Fruit fly (Drosophila melanogaster) whole organism, embryonic: ENCODE results near the gene CG32712.

Source experiments
- Atf-2 ChIP-seq: fragments of 200-800 bp; sonication (Bioruptor generic); optimal IDR thresholded peaks from 2 replicates; lab custom pipeline; 2016; ENCODE audit warnings: missing biosample characterization, missing genetic modification characterization
- Atf6 ChIP-seq: fragments of 200-800 bp; sonication (Bioruptor generic); IDR thresholded peaks from 2 replicates; pipeline ENCODE4 v1.3.6; 2022; ENCODE audit warnings: missing biosample characterization, missing genetic modification characterization
- BEAF-32 ChIP-seq: fragments of 200-800 bp; sonication (Bioruptor generic); optimal IDR thresholded peaks from 3 replicates; lab custom pipeline; 2017; ENCODE audit warnings: missing biosample characterization, missing genetic modification characterization, mild to moderate bottlenecking, moderate library complexity, missing genetic modification reagents
- Bgb ChIP-seq: fragments of 200-800 bp; sonication (Bioruptor generic); IDR thresholded peaks from 2 replicates; pipeline ENCODE4 v1.3.6; 2022; ENCODE audit warnings: missing biosample characterization, missing genetic modification characterization; ENCODE audit not compliant: partially characterized antibody
- CG10267 ChIP-seq: fragments of 200-800 bp; sonication (Bioruptor generic); optimal IDR thresholded peaks from 2 replicates; lab custom pipeline; 2018; ENCODE audit warnings: missing biosample characterization, mild to moderate bottlenecking, missing genetic modification characterization, moderate library complexity
- CG10565 ChIP-seq: fragments of 200-800 bp; sonication (Bioruptor generic); optimal IDR thresholded peaks from 3 replicates; lab custom pipeline; 2016; ENCODE audit warnings: missing biosample characterization, mild to moderate bottlenecking, missing genetic modification characterization
- CG11695 ChIP-seq: fragments of 200-800 bp; sonication (Bioruptor generic); IDR thresholded peaks from 3 replicates; pipeline ENCODE4 v1.3.6; 2022; ENCODE audit warnings: missing biosample characterization, missing genetic modification characterization
- CG12219 ChIP-seq: fragments of 200-800 bp; sonication (Bioruptor generic); optimal IDR thresholded peaks from 3 replicates; lab custom pipeline; 2018; ENCODE audit warnings: missing biosample characterization, mild to moderate bottlenecking, missing genetic modification characterization
- CG13287 ChIP-seq: fragments of 200-800 bp; sonication (Bioruptor generic); IDR thresholded peaks from 2 replicates; pipeline ENCODE4 v1.3.6; 2022; ENCODE audit warnings: missing biosample characterization, missing genetic modification characterization; ENCODE audit not compliant: partially characterized antibody
- CG13894 ChIP-seq: fragments of 200-800 bp; sonication (Bioruptor generic); optimal IDR thresholded peaks from 3 replicates; lab custom pipeline; 2018; ENCODE audit warnings: missing biosample characterization, mild to moderate bottlenecking, missing genetic modification characterization, moderate library complexity
- CG2116 ChIP-seq: fragments of 200-800 bp; sonication (Bioruptor generic); optimal IDR thresholded peaks from 3 replicates; lab custom pipeline; 2018; ENCODE audit warnings: missing biosample characterization, mild to moderate bottlenecking, missing genetic modification characterization
- CG2120 ChIP-seq: fragments of 200-800 bp; sonication (Bioruptor generic); optimal IDR thresholded peaks from 3 replicates; lab custom pipeline; 2016; ENCODE audit warnings: missing biosample characterization, missing genetic modification characterization
- CG2712 ChIP-seq: fragments of 200-800 bp; optimal IDR thresholded peaks from 3 replicates; lab custom pipeline; 2019; ENCODE audit warnings: missing biosample characterization, mild to moderate bottlenecking, missing genetic modification characterization, moderate library complexity
- CG42726 ChIP-seq: fragments of 200-800 bp; sonication (Bioruptor generic); IDR thresholded peaks from 2 replicates; pipeline ENCODE4 v1.3.6; 2022; ENCODE audit warnings: missing biosample characterization, missing genetic modification characterization; ENCODE audit not compliant: partially characterized antibody
- CG4820 ChIP-seq: fragments of 200-800 bp; sonication (Bioruptor generic); optimal IDR thresholded peaks from 3 replicates; lab custom pipeline; 2016; ENCODE audit warnings: missing biosample characterization, missing genetic modification characterization
- CG6254 ChIP-seq: fragments of 200-800 bp; sonication (Bioruptor generic); optimal IDR thresholded peaks from 3 replicates; lab custom pipeline; 2017; ENCODE audit warnings: mild to moderate bottlenecking, missing biosample characterization, missing genetic modification reagents, missing genetic modification characterization
- CG7556 ChIP-seq: fragments of 200-800 bp; sonication (Bioruptor generic); optimal IDR thresholded peaks from 2 replicates; lab custom pipeline; 2017; ENCODE audit warnings: missing biosample characterization, mild to moderate bottlenecking, missing genetic modification characterization
- CG8089 ChIP-seq: fragments of 200-800 bp; sonication (Bioruptor generic); optimal IDR thresholded peaks from 3 replicates; lab custom pipeline; 2016; ENCODE audit warnings: missing biosample characterization, missing genetic modification characterization
- CG8359 ChIP-seq: fragments of 200-800 bp; sonication (Bioruptor generic); optimal IDR thresholded peaks from 2 replicates; lab custom pipeline; 2017; ENCODE audit warnings: missing biosample characterization, mild to moderate bottlenecking, missing genetic modification characterization, borderline replicate concordance
- CG8765 ChIP-seq: fragments of 200-800 bp; sonication (Bioruptor generic); IDR thresholded peaks from 2 replicates; pipeline ENCODE4 v1.3.6; 2022; ENCODE audit warnings: missing biosample characterization, missing genetic modification characterization
- Camta ChIP-seq: fragments of 200-800 bp; sonication (Bioruptor generic); optimal IDR thresholded peaks from 2 replicates; lab custom pipeline; 2016; ENCODE audit warnings: missing biosample characterization, missing genetic modification characterization
- Deaf1 ChIP-seq: fragments of 200-800 bp; optimal IDR thresholded peaks from 3 replicates; lab custom pipeline; 2019; ENCODE audit warnings: missing biosample characterization, mild to moderate bottlenecking, missing genetic modification characterization, moderate library complexity
- Dp ChIP-seq: fragments of 200-800 bp; sonication (Bioruptor generic); optimal IDR thresholded peaks from 2 replicates; lab custom pipeline; 2018; ENCODE audit warnings: missing biosample characterization, mild to moderate bottlenecking, missing genetic modification characterization, moderate library complexity
- E2f2 ChIP-seq: fragments of 200-800 bp; sonication (Bioruptor generic); IDR thresholded peaks from 2 replicates; pipeline ENCODE4 v1.3.6; 2022; ENCODE audit warnings: missing biosample characterization, missing genetic modification characterization
- Fer1 ChIP-seq: fragments of 200-800 bp; sonication (Bioruptor generic); optimal IDR thresholded peaks from 2 replicates; lab custom pipeline; 2017; ENCODE audit warnings: missing biosample characterization, mild to moderate bottlenecking, missing genetic modification characterization
- H2.0 ChIP-seq: fragments of 200-800 bp; sonication (Bioruptor generic); IDR thresholded peaks from 2 replicates; pipeline ENCODE4 v1.3.6; 2022; ENCODE audit warnings: missing biosample characterization, missing genetic modification characterization
- Lhr ChIP-seq: fragments of 200-800 bp; sonication (Bioruptor generic); optimal IDR thresholded peaks from 3 replicates; lab custom pipeline; 2017; ENCODE audit warnings: mild to moderate bottlenecking, missing biosample characterization, missing genetic modification reagents, missing genetic modification characterization
- MESR4 ChIP-seq: fragments of 200-800 bp; sonication (Bioruptor generic); optimal IDR thresholded peaks from 2 replicates; lab custom pipeline; 2018; ENCODE audit warnings: missing biosample characterization, mild to moderate bottlenecking, missing genetic modification characterization, moderate library complexity
- Myb ChIP-seq: fragments of 200-800 bp; sonication (Bioruptor generic); optimal IDR thresholded peaks from 2 replicates; lab custom pipeline; 2016; ENCODE audit warnings: missing biosample characterization, missing genetic modification characterization
- NC2β ChIP-seq: fragments of 200-800 bp; sonication (Bioruptor generic); optimal IDR thresholded peaks from 2 replicates; lab custom pipeline; 2016; ENCODE audit warnings: missing biosample characterization, missing genetic modification characterization
- Nf-YB ChIP-seq: fragments of 200-800 bp; sonication (Bioruptor generic); optimal IDR thresholded peaks from 3 replicates; lab custom pipeline; 2019; ENCODE audit warnings: missing biosample characterization, mild to moderate bottlenecking, missing genetic modification characterization, moderate library complexity
- Rfx ChIP-seq: fragments of 200-800 bp; sonication (Bioruptor generic); IDR thresholded peaks from 2 replicates; pipeline ENCODE4 v1.3.6; 2022; ENCODE audit warnings: missing biosample characterization, missing genetic modification characterization
- Side ChIP-seq: fragments of 200-800 bp; sonication (Bioruptor generic); optimal IDR thresholded peaks from 2 replicates; lab custom pipeline; 2016; ENCODE audit warnings: missing biosample characterization, missing genetic modification characterization
- Trl ChIP-seq, 3 experiments: fragments of >200 bp in 2 of 3; fragments of 200-800 bp in 1 of 3; sonication (Bioruptor generic) in 1 of 3; optimal IDR thresholded peaks; 2 replicates in 1 of 3; 3 replicates in 2 of 3; lab custom pipeline; 2016 to 2017; ENCODE audit warnings: missing biosample characterization in 1 of 3, missing genetic modification characterization in 1 of 3
- az2 ChIP-seq: fragments of 200-800 bp; sonication (Bioruptor generic); optimal IDR thresholded peaks from 3 replicates; lab custom pipeline; 2016; ENCODE audit warnings: missing biosample characterization, missing genetic modification characterization
- bbx ChIP-seq: fragments of 200-800 bp; sonication (Bioruptor generic); IDR thresholded peaks from 2 replicates; pipeline ENCODE4 v1.3.6; 2022; ENCODE audit warnings: missing biosample characterization, missing genetic modification characterization; ENCODE audit not compliant: partially characterized antibody
- bigmax ChIP-seq: fragments of 200-800 bp; sonication (Bioruptor generic); optimal IDR thresholded peaks from 2 replicates; lab custom pipeline; 2018; ENCODE audit warnings: missing biosample characterization, mild to moderate bottlenecking, missing genetic modification characterization
- crc ChIP-seq: fragments of 200-800 bp; sonication (Bioruptor generic); optimal IDR thresholded peaks from 2 replicates; lab custom pipeline; 2016; ENCODE audit warnings: missing biosample characterization, missing genetic modification characterization
- crp ChIP-seq, 2 experiments: fragments of 200-800 bp; sonication (Bioruptor generic); optimal IDR thresholded peaks; 2 replicates in 1 of 2; 3 replicates in 1 of 2; lab custom pipeline; 2017; ENCODE audit warnings: missing biosample characterization in 2 of 2, missing genetic modification characterization in 2 of 2, mild to moderate bottlenecking in 1 of 2, moderate library complexity in 1 of 2
- her ChIP-seq: fragments of 200-800 bp; sonication (Bioruptor generic); optimal IDR thresholded peaks from 2 replicates; lab custom pipeline; 2016; ENCODE audit warnings: missing biosample characterization, missing genetic modification characterization
- ken ChIP-seq: fragments of 200-800 bp; sonication (Bioruptor generic); IDR thresholded peaks from 3 replicates; pipeline ENCODE4 v1.3.6; 2022; ENCODE audit warnings: missing biosample characterization, missing genetic modification characterization
- nmo ChIP-seq: fragments of 200-800 bp; sonication (Bioruptor generic); optimal IDR thresholded peaks from 2 replicates; lab custom pipeline; 2018; ENCODE audit warnings: missing biosample characterization, mild to moderate bottlenecking, missing genetic modification characterization, moderate library complexity
- pita ChIP-seq: fragments of 200-800 bp; sonication (Bioruptor generic); optimal IDR thresholded peaks from 2 replicates; lab custom pipeline; 2017; ENCODE audit warnings: missing biosample characterization, mild to moderate bottlenecking, missing genetic modification characterization
- sd ChIP-seq: fragments of 200-800 bp; sonication (Bioruptor generic); optimal IDR thresholded peaks from 3 replicates; lab custom pipeline; 2018; ENCODE audit warnings: missing biosample characterization, mild to moderate bottlenecking, missing genetic modification characterization, moderate library complexity
- sens ChIP-seq: fragments of 200-800 bp; sonication (Bioruptor generic); peaks from one replicate; lab custom pipeline; 2016; ENCODE audit warnings: missing biosample characterization, missing genetic modification characterization
- stc ChIP-seq: fragments of 200-800 bp; sonication (Bioruptor generic); IDR thresholded peaks from 2 replicates; pipeline ENCODE4 v1.3.6; 2022; ENCODE audit warnings: missing biosample characterization, missing genetic modification characterization
- twi ChIP-seq: fragments of 200-800 bp; optimal IDR thresholded peaks from 2 replicates; lab custom pipeline; 2019; ENCODE audit warnings: missing biosample characterization, mild to moderate bottlenecking, missing genetic modification characterization, moderate library complexity
- vfl ChIP-seq: fragments of 200-800 bp; sonication (Bioruptor generic); optimal IDR thresholded peaks from 2 replicates; lab custom pipeline; 2016; ENCODE audit warnings: missing biosample characterization, missing genetic modification characterization
- wor ChIP-seq: fragments of 200-800 bp; sonication (Bioruptor generic); IDR thresholded peaks from 2 replicates; pipeline ENCODE4 v1.3.6; 2022; ENCODE audit warnings: missing biosample characterization, missing genetic modification characterization

Gene CG32712

DNA sequence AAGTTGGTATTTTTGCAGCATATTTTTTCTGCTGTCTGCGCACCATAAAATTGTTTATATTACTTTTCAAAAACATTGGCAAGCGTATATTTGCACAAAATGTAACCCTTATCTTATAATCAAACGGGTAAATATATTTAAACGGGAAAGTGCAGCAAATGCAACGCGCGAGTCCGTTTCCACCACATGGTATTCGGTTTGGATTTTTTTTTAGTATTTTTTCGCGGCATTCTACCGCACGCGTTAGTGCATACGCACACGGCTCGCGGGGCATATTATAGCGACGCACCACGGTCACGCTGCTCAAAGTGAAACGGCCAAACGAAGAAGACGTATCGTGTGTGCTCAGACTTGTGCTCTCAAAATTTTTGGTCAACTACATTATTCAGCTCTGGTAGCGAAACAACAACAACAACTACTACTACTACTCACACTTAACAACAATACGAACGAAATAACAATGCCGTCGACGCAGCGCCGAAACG is 24.6 kb downstream of the CG32712 start, which contains the start of gene Trf2 (continued):
- TF ChIP-seq CG12219 = no peak
- peak; percentile 73 for TF ChIP-seq sens (GFP tag; lab: Kevin White, UChicago)
- peak; percentile 18; the same call in 1 of the 2 replicates for TF ChIP-seq CG8765
- no peak for TF ChIP-seq Fer1 (GFP tag; lab: Kevin White, UChicago)
- no peak for TF ChIP-seq crc (GFP tag; lab: Kevin White, UChicago)
- peak; percentile 43 for TF ChIP-seq pita (GFP tag; lab: Kevin White, UChicago)
- TF ChIP-seq CG2116 (GFP tag; lab: Kevin White, UChicago) = peak; percentile 7
- peak; percentile 54 for TF ChIP-seq Camta (GFP tag; lab: Kevin White, UChicago)
- TF ChIP-seq CG42726 (GFP tag; lab: Robert Waterston, UW) = peak; percentile 31; the same call in 1 of the 2 replicates
- no peak for TF ChIP-seq bigmax (GFP tag; lab: Kevin White, UChicago)
- TF ChIP-seq Side (GFP tag; lab: Kevin White, UChicago) = peak; percentile 51
- peak; percentile 34 for TF ChIP-seq nmo (GFP tag; lab: Kevin White, UChicago)
- TF ChIP-seq CG4820 (GFP tag; lab: Kevin White, UChicago) = no peak
- TF ChIP-seq Trl (optimal IDR thresholded peaks at IDR 0.05; lab: Kevin White, UChicago) = no peak
- TF ChIP-seq Trl (GFP tag; optimal IDR thresholded peaks at IDR 0.05; lab: Kevin White, UChicago) = peak; percentile 9
- TF ChIP-seq CG6254 = no peak
- no peak for TF ChIP-seq twi (tag; lab: Kevin White, UChicago)
- TF ChIP-seq Myb (GFP tag; lab: Kevin White, UChicago) = peak; percentile 52
- no peak for TF ChIP-seq CG8089
- TF ChIP-seq CG11695 (GFP tag; lab: Robert Waterston, UW) = peak; percentile 9; the same call in 1 of the 3 replicates
- peak; percentile 43 for TF ChIP-seq Dp (GFP tag; lab: Kevin White, UChicago)
- peak; percentile 23; the same call in 1 of the 2 replicates for TF ChIP-seq Bgb (GFP tag; lab: Robert Waterston, UW)
- TF ChIP-seq MESR4 = peak; percentile 50
- TF ChIP-seq Atf6 = 0 out of 2 replicates have a peak, but pooled peaks have one; percentile 38
- TF ChIP-seq ken (GFP tag; lab: Robert Waterston, UW) = 0 out of 3 replicates have a peak, but pooled peaks have one; percentile 12
- no peak for TF ChIP-seq CG10565 (GFP tag; lab: Kevin White, UChicago)
- no peak for TF ChIP-seq sd (tag; lab: Kevin White, UChicago)
- TF ChIP-seq CG7556 (GFP tag; lab: Kevin White, UChicago) = no peak
- peak; percentile 54 for TF ChIP-seq her (GFP tag; lab: Kevin White, UChicago)
- peak; percentile 11 for TF ChIP-seq Nf-YB (GFP tag; lab: Kevin White, UChicago)
- peak; percentile 30; the same call in 1 of the 2 replicates for TF ChIP-seq Rfx (GFP tag; lab: Robert Waterston, UW)
- no peak for TF ChIP-seq az2
- TF ChIP-seq crp (GFP tag; optimal IDR thresholded peaks at IDR 0.05; lab: Kevin White, UChicago) = peak in 1 of 2 experiments; percentile 83
- TF ChIP-seq stc (GFP tag; lab: Robert Waterston, UW) = peak; percentile 29; the same call in 1 of the 2 replicates
- no peak for TF ChIP-seq H2.0 (GFP tag; lab: Robert Waterston, UW)
- peak; percentile 30 for TF ChIP-seq Lhr
- TF ChIP-seq CG13894 = peak; percentile 3
- TF ChIP-seq CG10267 (tag; lab: Kevin White, UChicago) = peak; percentile 25
- TF ChIP-seq CG8359 (GFP tag; lab: Kevin White, UChicago) = peak; percentile 2
- TF ChIP-seq wor (GFP tag; lab: Robert Waterston, UW) = no peak
- TF ChIP-seq E2f2 (GFP tag; lab: Robert Waterston, UW) = peak; percentile 43; the same call in 1 of the 2 replicates
- TF ChIP-seq CG2712 (tag; lab: Kevin White, UChicago) = no peak
- no peak for TF ChIP-seq vfl
- peak; percentile 35 for TF ChIP-seq CG2120 (GFP tag; lab: Kevin White, UChicago)
- peak; percentile 35 for TF ChIP-seq NC2β (GFP tag; lab: Kevin White, UChicago)
- no peak for TF ChIP-seq Deaf1 (tag; lab: Kevin White, UChicago)
- peak; percentile 57 for TF ChIP-seq BEAF-32 (GFP tag; lab: Kevin White, UChicago)
- peak; percentile 7; the same call in 1 of the 2 replicates for TF ChIP-seq CG13287 (GFP tag; lab: Robert Waterston, UW)
- no peak for TF ChIP-seq Atf-2 (GFP tag; lab: Kevin White, UChicago)
- peak; percentile 33; the same call in 1 of the 2 replicates for TF ChIP-seq bbx (GFP tag; lab: Robert Waterston, UW)
